Fruit fly (Drosophila melanogaster) whole organism, embryonic: ENCODE data around the gene CG33286.

Source experiments
- Aef1 ChIP-seq: fragments of 200-800 bp; sonication (Bioruptor generic); IDR thresholded peaks from 3 replicates; pipeline ENCODE4 v1.3.6; 2022; ENCODE audit warnings: missing biosample characterization, missing genetic modification characterization
- Awh ChIP-seq: fragments of 200-800 bp; sonication (Bioruptor generic); IDR thresholded peaks from 2 replicates; pipeline ENCODE4, ENCODE4 v1.3.6; 2022; ENCODE audit warnings: missing biosample characterization, missing genetic modification characterization
- CG12299 ChIP-seq: fragments of 200-800 bp; sonication (Bioruptor generic); optimal IDR thresholded peaks from 2 replicates; lab custom pipeline; 2018; ENCODE audit warnings: missing biosample characterization, mild to moderate bottlenecking, missing genetic modification characterization
- CG12659 ChIP-seq: fragments of 200-800 bp; sonication (Bioruptor generic); optimal IDR thresholded peaks from 3 replicates; lab custom pipeline; 2017; ENCODE audit warnings: mild to moderate bottlenecking, missing biosample characterization, missing genetic modification reagents, missing genetic modification characterization
- CG13287 ChIP-seq: fragments of 200-800 bp; sonication (Bioruptor generic); IDR thresholded peaks from 2 replicates; pipeline ENCODE4 v1.3.6; 2022; ENCODE audit warnings: missing biosample characterization, missing genetic modification characterization; ENCODE audit not compliant: partially characterized antibody
- CG14441 ChIP-seq: fragments of 200-800 bp; sonication (Bioruptor generic); IDR thresholded peaks from 2 replicates; pipeline ENCODE4 v1.3.6; 2022; ENCODE audit warnings: missing biosample characterization, missing genetic modification characterization
- CG15073 ChIP-seq: fragments of 200-800 bp; sonication (Bioruptor generic); optimal IDR thresholded peaks from 2 replicates; lab custom pipeline; 2016; ENCODE audit warnings: missing biosample characterization, missing genetic modification characterization
- CG15696 ChIP-seq: fragments of 200-800 bp; sonication (Bioruptor generic); optimal IDR thresholded peaks from 2 replicates; lab custom pipeline; 2019; ENCODE audit warnings: missing biosample characterization, mild to moderate bottlenecking, missing genetic modification characterization, moderate library complexity
- CG17359 ChIP-seq: fragments of 200-800 bp; sonication (Bioruptor generic); optimal IDR thresholded peaks from 3 replicates; lab custom pipeline; 2018; ENCODE audit warnings: missing biosample characterization, mild to moderate bottlenecking, missing genetic modification characterization, moderate library complexity
- CG17385 ChIP-seq: fragments of 200-800 bp; sonication (Bioruptor generic); optimal IDR thresholded peaks from 3 replicates; lab custom pipeline; 2018; ENCODE audit warnings: missing biosample characterization, mild to moderate bottlenecking, missing genetic modification characterization
- CG2202 ChIP-seq: fragments of 200-800 bp; sonication (Bioruptor generic); optimal IDR thresholded peaks from 2 replicates; lab custom pipeline; 2018; ENCODE audit warnings: missing biosample characterization, mild to moderate bottlenecking, missing genetic modification characterization
- CG2875 ChIP-seq: fragments of 200-800 bp; sonication (Bioruptor generic); optimal IDR thresholded peaks from 2 replicates; lab custom pipeline; 2017; ENCODE audit warnings: missing biosample characterization, mild to moderate bottlenecking, missing genetic modification characterization, missing genetic modification reagents
- CG3163 ChIP-seq: fragments of 200-800 bp; sonication (Bioruptor generic); optimal IDR thresholded peaks from 3 replicates; lab custom pipeline; 2016; ENCODE audit warnings: missing biosample characterization, missing genetic modification characterization
- CG4730 ChIP-seq: fragments of 200-800 bp; sonication (Bioruptor generic); IDR thresholded peaks from 2 replicates; pipeline ENCODE4 v1.3.6; 2022; ENCODE audit warnings: missing biosample characterization, missing genetic modification characterization
- CG6854 ChIP-seq: fragments of 200-800 bp; sonication (Bioruptor generic); optimal IDR thresholded peaks from 3 replicates; lab custom pipeline; 2017; ENCODE audit warnings: missing biosample characterization, mild to moderate bottlenecking, missing genetic modification characterization
- CG7839 ChIP-seq: fragments of 200-800 bp; sonication (Bioruptor generic); optimal IDR thresholded peaks from 3 replicates; lab custom pipeline; 2018; ENCODE audit warnings: missing biosample characterization, mild to moderate bottlenecking, missing genetic modification characterization, moderate library complexity
- CG7987 ChIP-seq: fragments of 200-800 bp; sonication (Bioruptor generic); optimal IDR thresholded peaks from 2 replicates; lab custom pipeline; 2018; ENCODE audit warnings: missing biosample characterization, mild to moderate bottlenecking, missing genetic modification characterization, moderate library complexity
- CG8089 ChIP-seq: fragments of 200-800 bp; sonication (Bioruptor generic); optimal IDR thresholded peaks from 3 replicates; lab custom pipeline; 2016; ENCODE audit warnings: missing biosample characterization, missing genetic modification characterization
- CTCF ChIP-seq: fragments of 200-800 bp; sonication (Bioruptor generic); optimal IDR thresholded peaks from 2 replicates; lab custom pipeline; 2017; ENCODE audit warnings: missing biosample characterization, mild to moderate bottlenecking, missing genetic modification characterization, moderate library complexity
- CoRest ChIP-seq: fragments of 200-800 bp; sonication (Bioruptor generic); optimal IDR thresholded peaks from 3 replicates; lab custom pipeline; 2018; ENCODE audit warnings: missing biosample characterization, mild to moderate bottlenecking, missing genetic modification characterization, moderate library complexity
- HLHmδ ChIP-seq: fragments of 200-800 bp; sonication (Bioruptor generic); optimal IDR thresholded peaks from 2 replicates; lab custom pipeline; 2018; ENCODE audit warnings: missing biosample characterization, mild to moderate bottlenecking, missing genetic modification characterization, moderate library complexity
- Hmx ChIP-seq: fragments of 200-800 bp; sonication (Bioruptor generic); optimal IDR thresholded peaks from 2 replicates; lab custom pipeline; 2016; ENCODE audit warnings: missing biosample characterization, missing genetic modification characterization
- Opbp ChIP-seq: fragments of 200-800 bp; sonication (Bioruptor generic); IDR thresholded peaks from 3 replicates; pipeline ENCODE4 v1.3.6; 2022; ENCODE audit warnings: missing biosample characterization, missing genetic modification characterization; ENCODE audit not compliant: partially characterized antibody
- Optix ChIP-seq: fragments of 200-800 bp; sonication (Bioruptor generic); IDR thresholded peaks from 3 replicates; pipeline ENCODE4 v1.3.6; 2022; ENCODE audit warnings: missing biosample characterization, missing genetic modification characterization
- Six4 ChIP-seq: fragments of 200-800 bp; sonication (Bioruptor generic); optimal IDR thresholded peaks from 2 replicates; lab custom pipeline; 2016; ENCODE audit warnings: missing biosample characterization, missing genetic modification characterization
- Sox100B ChIP-seq: fragments of 200-800 bp; sonication (Bioruptor generic); optimal IDR thresholded peaks from 3 replicates; lab custom pipeline; 2018; ENCODE audit warnings: missing biosample characterization, mild to moderate bottlenecking, missing genetic modification characterization
- Xrp1 ChIP-seq: fragments of 200-800 bp; sonication (Bioruptor generic); IDR thresholded peaks from 2 replicates; pipeline ENCODE4 v1.3.6; 2022; ENCODE audit warnings: missing biosample characterization, missing genetic modification characterization
- ab ChIP-seq: fragments of 200-800 bp; sonication (Bioruptor generic); optimal IDR thresholded peaks from 2 replicates; lab custom pipeline; 2016; ENCODE audit warnings: missing biosample characterization, missing genetic modification characterization
- ara ChIP-seq: fragments of 200-800 bp; sonication (Bioruptor generic); IDR thresholded peaks from 2 replicates; pipeline ENCODE4 v1.3.6; 2022; ENCODE audit warnings: missing biosample characterization, missing genetic modification characterization
- dimm ChIP-seq: fragments of 200-800 bp; sonication (Bioruptor generic); IDR thresholded peaks from 2 replicates; pipeline ENCODE4 v1.3.6; 2022; ENCODE audit warnings: missing biosample characterization, missing genetic modification characterization
- disco-r ChIP-seq: fragments of 200-800 bp; sonication (Bioruptor generic); optimal IDR thresholded peaks from 2 replicates; lab custom pipeline; 2016; ENCODE audit warnings: missing biosample characterization, missing genetic modification characterization
- gcm ChIP-seq: fragments of 200-800 bp; sonication (Bioruptor generic); optimal IDR thresholded peaks from 2 replicates; lab custom pipeline; 2019; ENCODE audit warnings: missing biosample characterization, mild to moderate bottlenecking, missing genetic modification characterization, moderate library complexity
- gcm2 ChIP-seq: fragments of 200-800 bp; sonication (Bioruptor generic); optimal IDR thresholded peaks from 2 replicates; lab custom pipeline; 2016; ENCODE audit warnings: missing biosample characterization, missing genetic modification characterization
- gsb ChIP-seq: fragments of 200-800 bp; sonication (Bioruptor generic); IDR thresholded peaks from 2 replicates; pipeline ENCODE4 v1.3.6; 2022; ENCODE audit warnings: missing biosample characterization, missing genetic modification characterization
- hth ChIP-seq: fragments of >200 bp; optimal IDR thresholded peaks from 2 replicates; lab custom pipeline; 2017; ENCODE audit warnings: inconsistent platforms
- jumu ChIP-seq: fragments of 200-800 bp; sonication (Bioruptor generic); optimal IDR thresholded peaks from 3 replicates; lab custom pipeline; 2016; ENCODE audit warnings: missing biosample characterization, missing genetic modification characterization
- lbe ChIP-seq: fragments of 200-800 bp; sonication (Bioruptor generic); optimal IDR thresholded peaks from 2 replicates; lab custom pipeline; 2016; ENCODE audit warnings: missing biosample characterization, mild to moderate bottlenecking, missing genetic modification characterization
- lilli ChIP-seq: fragments of 200-800 bp; sonication (Bioruptor generic); optimal IDR thresholded peaks from 3 replicates; lab custom pipeline; 2016; ENCODE audit warnings: missing biosample characterization, missing genetic modification characterization
- otp ChIP-seq: fragments of 200-800 bp; sonication (Bioruptor generic); IDR thresholded peaks from 3 replicates; pipeline ENCODE4, ENCODE4 v1.3.6; 2022; ENCODE audit warnings: missing biosample characterization, missing genetic modification characterization
- pho ChIP-seq: fragments of 200-800 bp; sonication (Bioruptor generic); optimal IDR thresholded peaks from 2 replicates; lab custom pipeline; 2016; ENCODE audit warnings: missing biosample characterization, missing genetic modification characterization
- psq ChIP-seq: fragments of 200-800 bp; sonication (Bioruptor generic); optimal IDR thresholded peaks from 2 replicates; lab custom pipeline; 2017; ENCODE audit warnings: missing biosample characterization, missing genetic modification characterization
- rib ChIP-seq: fragments of 200-800 bp; sonication (Bioruptor generic); IDR thresholded peaks from 2 replicates; pipeline ENCODE4 v1.3.6; 2022; ENCODE audit warnings: missing biosample characterization, missing genetic modification characterization
- ro ChIP-seq: fragments of 200-800 bp; sonication (Bioruptor generic); IDR thresholded peaks from 2 replicates; pipeline ENCODE4 v1.3.6; 2022; ENCODE audit warnings: missing biosample characterization, missing genetic modification characterization
- schlank ChIP-seq: fragments of 200-800 bp; sonication (Bioruptor generic); optimal IDR thresholded peaks from 2 replicates; lab custom pipeline; 2018; ENCODE audit warnings: missing biosample characterization, mild to moderate bottlenecking, missing genetic modification characterization
- seq ChIP-seq: fragments of 200-800 bp; sonication (Bioruptor generic); IDR thresholded peaks from 2 replicates; pipeline ENCODE4 v1.3.6; 2022; ENCODE audit warnings: missing biosample characterization, missing genetic modification characterization
- sob ChIP-seq: fragments of 200-800 bp; sonication (Bioruptor generic); IDR thresholded peaks from 2 replicates; pipeline ENCODE4 v1.3.6; 2022; ENCODE audit warnings: missing biosample characterization, missing genetic modification characterization
- sug ChIP-seq: fragments of 200-800 bp; optimal IDR thresholded peaks from 2 replicates; lab custom pipeline; 2019; ENCODE audit warnings: missing biosample characterization, mild to moderate bottlenecking, missing genetic modification characterization, moderate library complexity
- trem ChIP-seq: fragments of 200-800 bp; optimal IDR thresholded peaks from 3 replicates; lab custom pipeline; 2019; ENCODE audit warnings: missing biosample characterization, mild to moderate bottlenecking, missing genetic modification characterization, moderate library complexity
- wor ChIP-seq: fragments of 200-800 bp; sonication (Bioruptor generic); IDR thresholded peaks from 2 replicates; pipeline ENCODE4 v1.3.6; 2022; ENCODE audit warnings: missing biosample characterization, missing genetic modification characterization
- zen2 ChIP-seq: fragments of 200-800 bp; sonication (Bioruptor generic); IDR thresholded peaks from 3 replicates; pipeline ENCODE4 v1.3.6; 2022; ENCODE audit warnings: missing biosample characterization, missing genetic modification characterization; ENCODE audit not compliant: partially characterized antibody

The CG33286 gene

DNA sequence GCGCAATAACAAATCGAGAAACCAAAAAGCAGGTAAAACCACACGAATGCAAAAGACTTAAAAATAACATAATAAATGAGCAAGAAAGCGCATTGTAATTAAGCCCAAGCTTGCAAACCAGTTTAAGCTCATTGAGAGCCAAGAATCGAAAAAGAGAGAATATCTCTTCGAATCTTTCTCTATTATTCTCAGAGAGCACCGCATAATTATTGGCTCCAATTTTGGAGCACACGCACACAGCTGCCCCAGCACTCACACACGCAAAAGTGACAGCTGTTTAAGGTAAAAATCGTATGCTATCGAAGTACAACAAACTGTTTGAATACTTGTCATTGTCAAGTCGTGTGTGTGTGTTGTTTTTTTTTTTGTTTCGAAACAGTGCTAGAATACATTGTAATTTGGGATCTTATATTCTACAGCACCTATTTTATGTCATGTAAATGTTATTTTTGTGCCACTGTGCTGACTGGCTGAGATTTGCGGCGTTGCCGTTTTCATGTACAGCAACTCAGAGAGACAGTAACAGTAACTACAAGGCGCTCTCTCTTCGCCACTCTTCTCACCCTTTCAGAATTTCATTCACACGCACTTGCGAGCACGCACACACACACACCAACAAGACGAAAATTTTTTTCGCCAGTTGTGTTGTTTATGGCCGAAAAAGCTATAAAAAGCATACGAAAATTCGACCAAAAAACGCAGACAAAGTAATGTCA lies 35.1 kb upstream of the CG33286 start:
- TF ChIP-seq Optix: peak; percentile 67; the same call in 2 of the 3 replicates
- no peak for TF ChIP-seq CTCF (GFP tag; lab: Kevin White, UChicago)
- no peak for TF ChIP-seq CG15696 (tag; lab: Kevin White, UChicago)
- TF ChIP-seq Six4 (GFP tag; lab: Kevin White, UChicago): peak; percentile 31
- no peak for TF ChIP-seq disco-r (GFP tag; lab: Kevin White, UChicago)
- no peak; the same call in 1 of the 2 replicates for TF ChIP-seq CG4730 (GFP tag; lab: Robert Waterston, UW)
- no peak for TF ChIP-seq CG8089
- TF ChIP-seq lilli (GFP tag; lab: Kevin White, UChicago): peak; percentile 54
- TF ChIP-seq CG2202 (tag; lab: Kevin White, UChicago): no peak
- no peak for TF ChIP-seq psq
- no peak for TF ChIP-seq trem (tag; lab: Kevin White, UChicago)
- peak; percentile 50 for TF ChIP-seq jumu (GFP tag; lab: Kevin White, UChicago)
- TF ChIP-seq CG13287 (GFP tag; lab: Robert Waterston, UW): peak; percentile 16; the same call in 1 of the 2 replicates
- TF ChIP-seq CG17359: peak; percentile 60
- peak; percentile 70 for TF ChIP-seq Awh (GFP tag; lab: Robert Waterston, UW)
- TF ChIP-seq HLHmδ: no peak
- TF ChIP-seq zen2 (GFP tag; lab: Robert Waterston, UW): no peak
- TF ChIP-seq gcm2 (GFP tag; lab: Kevin White, UChicago): no peak
- TF ChIP-seq Hmx (GFP tag; lab: Kevin White, UChicago): no peak
- TF ChIP-seq CG14441 (GFP tag; lab: Robert Waterston, UW): peak; percentile 79
- TF ChIP-seq rib (GFP tag; lab: Robert Waterston, UW): 0 out of 2 replicates have a peak, but pooled peaks have one; percentile 31
- TF ChIP-seq otp: peak; percentile 68; the same call in 2 of the 3 replicates
- peak; percentile 55 for TF ChIP-seq CG3163 (GFP tag; lab: Kevin White, UChicago)
- TF ChIP-seq seq (GFP tag; lab: Robert Waterston, UW): peak; percentile 66; the same call in 1 of the 2 replicates
- TF ChIP-seq CG2875 (GFP tag; lab: Kevin White, UChicago): peak; percentile 1
- peak; percentile 71 for TF ChIP-seq lbe (GFP tag; lab: Kevin White, UChicago)
- TF ChIP-seq ara (GFP tag; lab: Robert Waterston, UW): peak; percentile 50
- peak; percentile 43 for TF ChIP-seq CG6854 (GFP tag; lab: Kevin White, UChicago)
- TF ChIP-seq ab: no peak
- TF ChIP-seq wor: no peak; the same call in 1 of the 2 replicates
- no peak for TF ChIP-seq hth (lab: Kevin White, UChicago)
- TF ChIP-seq CoRest (tag; lab: Kevin White, UChicago): peak; percentile 22
- peak; percentile 9 for TF ChIP-seq CG17385 (GFP tag; lab: Kevin White, UChicago)
- TF ChIP-seq sug (tag; lab: Kevin White, UChicago): peak; percentile 19
- peak; percentile 41 for TF ChIP-seq CG7839 (tag; lab: Kevin White, UChicago)
- TF ChIP-seq CG15073 (GFP tag; lab: Kevin White, UChicago): no peak
- TF ChIP-seq CG12299 (tag; lab: Kevin White, UChicago): no peak
- TF ChIP-seq Aef1 (GFP tag; lab: Robert Waterston, UW): peak; percentile 55
- TF ChIP-seq Xrp1 (GFP tag; lab: Robert Waterston, UW): peak; percentile 72
- TF ChIP-seq gsb (GFP tag; lab: Robert Waterston, UW): 0 out of 2 replicates have a peak, but pooled peaks have one; percentile 17
- TF ChIP-seq sob (GFP tag; lab: Robert Waterston, UW): peak; percentile 41; the same call in 1 of the 2 replicates
- TF ChIP-seq ro (GFP tag; lab: Robert Waterston, UW): no peak
- TF ChIP-seq gcm (GFP tag; lab: Kevin White, UChicago): no peak
- TF ChIP-seq schlank (tag; lab: Kevin White, UChicago): no peak
- no peak for TF ChIP-seq CG7987 (GFP tag; lab: Kevin White, UChicago)
- TF ChIP-seq CG12659: peak; percentile 30
- TF ChIP-seq dimm (GFP tag; lab: Robert Waterston, UW): no peak
- TF ChIP-seq Opbp (GFP tag; lab: Robert Waterston, UW): no peak; the same call in 2 of the 3 replicates
- no peak for TF ChIP-seq Sox100B (GFP tag; lab: Kevin White, UChicago)
- peak; percentile 48 for TF ChIP-seq pho (GFP tag; lab: Kevin White, UChicago)
